Fruit fly (Drosophila melanogaster) whole organism, prepupa: ENCODE data around the gene CG1142.

ENCODE experiments used
- CG10631 ChIP-seq: fragments of 200-800 bp; sonication (Bioruptor generic); optimal IDR thresholded peaks from 2 replicates; lab custom pipeline; 2016; ENCODE audit warnings: missing biosample characterization, missing genetic modification characterization
- CG10669 ChIP-seq: fragments of 200-800 bp; sonication (Bioruptor generic); optimal IDR thresholded peaks from 3 replicates; lab custom pipeline; 2018; ENCODE audit warnings: missing biosample characterization, mild to moderate bottlenecking, missing genetic modification characterization, moderate library complexity
- CG11294 ChIP-seq: fragments of 200-800 bp; sonication (Bioruptor generic); IDR thresholded peaks from 2 replicates; pipeline ENCODE4 v1.3.6; 2022; ENCODE audit warnings: missing biosample characterization, missing genetic modification characterization
- CG11762 ChIP-seq: fragments of 200-800 bp; sonication (Bioruptor generic); optimal IDR thresholded peaks from 3 replicates; lab custom pipeline; 2016; ENCODE audit warnings: missing biosample characterization, missing genetic modification characterization; ENCODE audit not compliant: insufficient read depth
- CG1621 ChIP-seq: fragments of 200-800 bp; sonication (Bioruptor generic); optimal IDR thresholded peaks from 3 replicates; lab custom pipeline; 2018; ENCODE audit warnings: missing biosample characterization, mild to moderate bottlenecking, missing genetic modification characterization
- CG16779 ChIP-seq: fragments of 200-800 bp; sonication (Bioruptor generic); optimal IDR thresholded peaks from 3 replicates; lab custom pipeline; 2017; ENCODE audit warnings: missing biosample characterization, mild to moderate bottlenecking, missing genetic modification characterization
- CG32006 ChIP-seq: fragments of 200-800 bp; sonication (Bioruptor generic); optimal IDR thresholded peaks from 3 replicates; lab custom pipeline; 2017; ENCODE audit warnings: missing biosample characterization, mild to moderate bottlenecking, missing genetic modification characterization
- CG3919 ChIP-seq: fragments of 200-800 bp; sonication (Bioruptor generic); optimal IDR thresholded peaks from 3 replicates; lab custom pipeline; 2016; ENCODE audit warnings: missing biosample characterization, missing genetic modification characterization
- CG6163 ChIP-seq: fragments of 200-800 bp; sonication (Bioruptor generic); IDR thresholded peaks from 3 replicates; pipeline ENCODE4 v1.3.6; 2022; ENCODE audit warnings: missing biosample characterization, missing genetic modification characterization
- CG6276 ChIP-seq: fragments of 200-800 bp; sonication (Bioruptor generic); optimal IDR thresholded peaks from 2 replicates; lab custom pipeline; 2017; ENCODE audit warnings: missing biosample characterization, mild to moderate bottlenecking, missing genetic modification characterization
- CG6792 ChIP-seq: fragments of 200-800 bp; sonication (Bioruptor generic); optimal IDR thresholded peaks from 3 replicates; lab custom pipeline; 2016; ENCODE audit warnings: missing biosample characterization, missing genetic modification characterization
- CG6808 ChIP-seq: fragments of 200-800 bp; sonication (Bioruptor generic); optimal IDR thresholded peaks from 3 replicates; lab custom pipeline; 2017; ENCODE audit warnings: missing biosample characterization, missing genetic modification characterization, mild to moderate bottlenecking, moderate library complexity, missing genetic modification reagents
- CG6854 ChIP-seq: fragments of 200-800 bp; sonication (Bioruptor generic); optimal IDR thresholded peaks from 2 replicates; lab custom pipeline; 2017; ENCODE audit warnings: missing biosample characterization, mild to moderate bottlenecking, missing genetic modification characterization
- CG7368 ChIP-seq: fragments of 200-800 bp; sonication (Bioruptor generic); optimal IDR thresholded peaks from 3 replicates; lab custom pipeline; 2016; ENCODE audit warnings: missing biosample characterization, missing genetic modification characterization
- CG8632 ChIP-seq: fragments of 200-800 bp; sonication (Bioruptor generic); optimal IDR thresholded peaks from 3 replicates; lab custom pipeline; 2016; ENCODE audit warnings: missing biosample characterization, missing genetic modification characterization
- CG9139 ChIP-seq: fragments of 200-800 bp; sonication (Bioruptor generic); optimal IDR thresholded peaks from 3 replicates; lab custom pipeline; 2017; ENCODE audit warnings: missing biosample characterization, mild to moderate bottlenecking, missing genetic modification characterization
- Eip75B ChIP-seq: fragments of 200-800 bp; sonication (Bioruptor generic); optimal IDR thresholded peaks from 3 replicates; lab custom pipeline; 2016; ENCODE audit warnings: missing biosample characterization, missing genetic modification characterization
- Eip78C ChIP-seq: fragments of 200-800 bp; sonication (Bioruptor generic); peaks from one replicate; lab custom pipeline; 2016; ENCODE audit warnings: missing biosample characterization, missing genetic modification characterization
- Eip93F ChIP-seq: fragments of 200-800 bp; sonication (Bioruptor generic); optimal IDR thresholded peaks from 2 replicates; lab custom pipeline; 2016; ENCODE audit warnings: missing biosample characterization, mild to moderate bottlenecking, missing genetic modification characterization
- Ets21C ChIP-seq: fragments of 200-800 bp; sonication (Bioruptor generic); optimal IDR thresholded peaks from 3 replicates; lab custom pipeline; 2016; ENCODE audit warnings: missing biosample characterization, missing genetic modification characterization
- Ets96B ChIP-seq: fragments of 200-800 bp; optimal IDR thresholded peaks from 2 replicates; lab custom pipeline; 2019; ENCODE audit warnings: missing biosample characterization, mild to moderate bottlenecking, missing genetic modification characterization, moderate library complexity
- Gug ChIP-seq: fragments of 200-800 bp; sonication (Bioruptor generic); IDR thresholded peaks from 2 replicates; pipeline ENCODE4 v1.3.6; 2022; ENCODE audit warnings: missing biosample characterization, missing genetic modification characterization
- Hr38 ChIP-seq: sonication (Bioruptor generic); optimal IDR thresholded peaks from 2 replicates; lab custom pipeline; 2016; ENCODE audit warnings: missing biosample characterization, missing genetic modification characterization
- Hr39 ChIP-seq: fragments of 200-800 bp; sonication (Bioruptor generic); optimal IDR thresholded peaks from 2 replicates; lab custom pipeline; 2016; ENCODE audit warnings: missing biosample characterization, missing genetic modification characterization
- Hr4 ChIP-seq: fragments of 200-800 bp; sonication (Bioruptor generic); optimal IDR thresholded peaks from 3 replicates; lab custom pipeline; 2016; ENCODE audit warnings: missing biosample characterization, missing genetic modification characterization
- Smox ChIP-seq: fragments of 200-800 bp; sonication (Bioruptor generic); optimal IDR thresholded peaks from 3 replicates; lab custom pipeline; 2016; ENCODE audit warnings: missing biosample characterization, missing genetic modification characterization
- achi ChIP-seq: fragments of 200-800 bp; sonication (Bioruptor generic); optimal IDR thresholded peaks from 3 replicates; lab custom pipeline; 2016; ENCODE audit warnings: missing biosample characterization, missing genetic modification characterization
- acj6 ChIP-seq: fragments of 200-800 bp; sonication (Bioruptor generic); optimal IDR thresholded peaks from 3 replicates; lab custom pipeline; 2016; ENCODE audit warnings: missing biosample characterization, missing genetic modification characterization
- cyc ChIP-seq: fragments of 200-800 bp; sonication (Bioruptor generic); optimal IDR thresholded peaks from 3 replicates; lab custom pipeline; 2016; ENCODE audit warnings: missing biosample characterization, missing genetic modification characterization
- dac ChIP-seq: fragments of 200-800 bp; sonication (Bioruptor generic); optimal IDR thresholded peaks from 2 replicates; lab custom pipeline; 2017; ENCODE audit warnings: missing biosample characterization, mild to moderate bottlenecking, missing genetic modification characterization
- dsx ChIP-seq: fragments of 200-800 bp; optimal IDR thresholded peaks from 3 replicates; lab custom pipeline; 2019; ENCODE audit warnings: missing biosample characterization, mild to moderate bottlenecking, missing genetic modification characterization, moderate library complexity; ENCODE audit not compliant: poor library complexity, severe bottlenecking
- eg ChIP-seq: fragments of 200-800 bp; sonication (Bioruptor generic); IDR thresholded peaks from 3 replicates; pipeline ENCODE4 v1.3.6; 2022; ENCODE audit warnings: missing biosample characterization, missing genetic modification characterization
- esn ChIP-seq: fragments of 200-800 bp; sonication (Bioruptor generic); optimal IDR thresholded peaks from 2 replicates; lab custom pipeline; 2016; ENCODE audit warnings: missing biosample characterization, mild to moderate bottlenecking, missing genetic modification characterization, moderate library complexity
- fd59A ChIP-seq: fragments of 200-800 bp; sonication (Bioruptor generic); optimal IDR thresholded peaks from 2 replicates; lab custom pipeline; 2017; ENCODE audit warnings: missing biosample characterization, mild to moderate bottlenecking, missing genetic modification characterization, missing genetic modification reagents
- fkh ChIP-seq: fragments of 200-800 bp; sonication (Bioruptor generic); optimal IDR thresholded peaks from 3 replicates; lab custom pipeline; 2017; ENCODE audit warnings: missing biosample characterization, mild to moderate bottlenecking, missing genetic modification characterization, moderate library complexity
- lz ChIP-seq: fragments of 200-800 bp; sonication (Bioruptor generic); optimal IDR thresholded peaks from 3 replicates; lab custom pipeline; 2016; ENCODE audit warnings: missing biosample characterization, missing genetic modification characterization
- net ChIP-seq: fragments of 200-800 bp; sonication (Bioruptor generic); optimal IDR thresholded peaks from 3 replicates; lab custom pipeline; 2016; ENCODE audit warnings: missing biosample characterization, missing genetic modification characterization
- salr ChIP-seq, 2 experiments: fragments of 200-800 bp; sonication (Bioruptor generic); optimal IDR thresholded peaks; 3 replicates each; lab custom pipeline; 2016 to 2018; ENCODE audit warnings: missing biosample characterization in 2 of 2, missing genetic modification characterization in 2 of 2, mild to moderate bottlenecking in 1 of 2
- spab ChIP-seq: fragments of 200-800 bp; sonication (Bioruptor generic); optimal IDR thresholded peaks from 2 replicates; lab custom pipeline; 2017; ENCODE audit warnings: missing biosample characterization, mild to moderate bottlenecking, missing genetic modification characterization, missing genetic modification reagents
- ss ChIP-seq, 2 experiments: fragments of 200-800 bp; sonication (Bioruptor generic); optimal IDR thresholded peaks; 2 replicates in 1 of 2; 3 replicates in 1 of 2; lab custom pipeline; 2017 to 2018; ENCODE audit warnings: mild to moderate bottlenecking in 2 of 2, missing biosample characterization in 2 of 2, missing genetic modification characterization in 2 of 2, moderate library complexity in 1 of 2
- svp ChIP-seq: fragments of 200-800 bp; sonication (Bioruptor generic); peaks from one replicate; lab custom pipeline; 2016; ENCODE audit warnings: missing biosample characterization, missing genetic modification characterization
- vri ChIP-seq: fragments of 200-800 bp; sonication (Bioruptor generic); optimal IDR thresholded peaks from 3 replicates; lab custom pipeline; 2016; ENCODE audit warnings: missing biosample characterization, mild to moderate bottlenecking, missing genetic modification characterization

Gene CG1142

DNA sequence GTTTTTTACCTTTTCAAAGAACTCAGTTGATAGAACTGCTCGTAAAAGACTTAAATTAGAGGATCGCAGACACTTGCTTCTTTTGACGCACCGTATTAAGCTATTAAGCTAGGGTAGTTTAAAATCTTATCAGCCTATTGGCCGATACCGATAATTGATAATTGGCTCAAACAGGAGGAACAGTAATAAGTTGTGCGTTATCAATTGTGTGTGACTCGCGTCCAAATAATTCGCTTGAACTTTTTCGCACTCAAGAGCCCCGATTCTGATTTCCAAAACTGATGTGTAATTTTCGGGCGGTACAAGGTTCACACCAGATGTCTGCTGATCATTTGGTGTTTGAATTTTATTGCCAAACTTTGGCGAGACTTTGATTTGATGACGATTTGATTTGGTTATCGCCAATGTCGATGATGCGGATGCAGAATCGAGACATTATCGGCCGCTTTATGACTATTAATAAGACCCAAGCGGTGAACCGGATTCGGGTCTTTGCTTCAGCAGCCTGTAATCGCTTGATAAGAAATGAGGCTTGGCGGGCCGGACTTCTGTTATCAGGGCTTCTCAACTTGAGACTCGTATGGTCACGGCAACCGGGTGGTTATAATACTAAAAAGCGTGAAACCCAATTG, 40.8 kb upstream of the CG1142 start:
- no peak for TF ChIP-seq Eip93F
- TF ChIP-seq svp: peak; percentile 99
- TF ChIP-seq, all 60 proteins: peak for 1

DNA sequence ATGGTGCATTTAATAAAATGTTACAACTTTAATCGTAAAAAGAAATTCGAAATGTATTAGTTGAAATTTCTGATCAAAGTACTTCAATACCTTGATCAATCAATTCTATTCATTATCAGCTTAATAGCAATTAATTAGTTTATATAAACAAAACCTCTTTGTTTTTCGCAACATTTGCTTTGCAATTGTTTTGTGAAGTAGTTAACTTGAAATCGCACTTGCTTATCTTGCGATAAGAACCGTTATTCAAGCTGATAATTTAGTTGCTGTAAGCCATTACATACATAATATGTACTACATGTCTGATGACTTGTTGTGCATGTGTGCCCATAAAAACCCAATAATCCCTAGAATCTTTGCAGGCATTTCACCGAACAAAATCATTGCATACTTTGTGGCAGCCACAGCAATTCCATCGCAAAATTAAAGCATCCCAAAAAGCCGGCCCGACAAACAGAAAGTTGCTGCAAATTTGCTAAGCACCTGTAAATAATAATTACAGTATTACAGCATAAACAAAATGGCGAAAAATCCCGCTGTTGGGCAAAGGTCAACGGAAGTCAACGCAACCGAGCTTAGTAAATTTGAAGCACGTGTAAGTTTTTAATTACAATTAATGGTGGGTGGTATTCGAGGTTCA, 34.7 kb upstream of the CG1142 start:
- TF ChIP-seq eg (GFP tag; lab: Robert Waterston, UW): no peak
- TF ChIP-seq CG1621: no peak
- no peak for TF ChIP-seq achi
- no peak for TF ChIP-seq lz (GFP tag; lab: Kevin White, UChicago)
- TF ChIP-seq vri (GFP tag; lab: Kevin White, UChicago): peak; percentile 69
- TF ChIP-seq svp: peak; percentile 83
- TF ChIP-seq fkh (GFP tag; lab: Kevin White, UChicago): peak; percentile 5
- no peak for TF ChIP-seq CG7368 (GFP tag; lab: Kevin White, UChicago)
- TF ChIP-seq acj6: no peak
- TF ChIP-seq Hr39 (GFP tag; lab: Kevin White, UChicago): no peak
- TF ChIP-seq Eip78C (GFP tag; lab: Kevin White, UChicago): peak; percentile 67
- no peak for TF ChIP-seq ss (GFP tag; optimal IDR thresholded peaks at IDR 0.05; lab: Kevin White, UChicago)
- no peak for TF ChIP-seq salr (GFP tag; optimal IDR thresholded peaks at IDR 0.05; lab: Kevin White, UChicago)
- no peak for TF ChIP-seq CG6792
- TF ChIP-seq Ets96B (tag; lab: Kevin White, UChicago): no peak
- TF ChIP-seq Smox (GFP tag; lab: Kevin White, UChicago): no peak

DNA sequence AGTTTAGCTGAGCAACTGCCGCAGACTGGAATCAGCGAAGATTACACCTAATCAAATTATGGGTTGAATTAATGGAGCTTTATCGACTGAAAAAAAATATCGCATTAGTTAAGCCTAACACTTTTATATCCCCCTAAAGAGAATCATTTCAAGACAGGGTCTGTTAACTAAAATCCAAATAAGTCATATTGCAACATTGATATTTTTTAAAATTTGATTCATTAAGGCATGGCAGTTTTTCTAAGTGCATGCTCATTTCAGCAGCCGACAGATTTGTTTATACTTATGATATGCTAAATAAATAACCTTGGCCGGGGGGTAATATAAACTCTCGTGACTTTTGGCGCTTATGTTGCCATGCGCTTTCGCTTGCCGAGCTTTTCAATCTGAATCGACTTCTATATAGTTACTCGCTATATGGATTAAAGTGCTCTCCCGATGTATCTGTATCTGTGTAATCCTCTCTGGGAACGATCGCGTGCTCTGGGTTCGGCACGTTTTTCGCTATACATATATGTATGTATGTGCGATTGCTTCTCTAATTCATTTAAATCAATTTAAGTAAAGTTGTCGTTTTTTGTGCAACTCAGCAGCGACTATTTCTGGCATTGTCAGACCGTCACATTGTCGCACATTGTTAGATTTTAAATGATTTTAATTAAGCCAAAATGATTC, 32.9 kb upstream of the CG1142 start:
- TF ChIP-seq CG6163 (0 out of 3 replicates have a peak, but pooled peaks have one; percentile 53), CG11294 (GFP tag; lab: Robert Waterston, UW) (peak; percentile 44; the same call in 1 of the 2 replicates), fd59A (GFP tag; lab: Kevin White, UChicago) (no peak), CG11762 (no peak), fkh (GFP tag; lab: Kevin White, UChicago) (peak; percentile 86), cyc (GFP tag; lab: Kevin White, UChicago) (peak; percentile 15), CG32006 (GFP tag; lab: Kevin White, UChicago) (peak; percentile 60), esn (GFP tag; lab: Kevin White, UChicago) (peak; percentile 15), lz (GFP tag; lab: Kevin White, UChicago) (peak; percentile 13), CG6854 (GFP tag; lab: Kevin White, UChicago) (no peak), CG9139 (no peak), CG7368 (GFP tag; lab: Kevin White, UChicago) (no peak), spab (GFP tag; lab: Kevin White, UChicago) (no peak), CG6276 (GFP tag; lab: Kevin White, UChicago) (peak; percentile 18), Eip78C (GFP tag; lab: Kevin White, UChicago) (peak; percentile 73), dac (GFP tag; lab: Kevin White, UChicago) (no peak), Gug (GFP tag; lab: Robert Waterston, UW) (0 out of 2 replicates have a peak, but pooled peaks have one; percentile 16), Eip75B (GFP tag; lab: Kevin White, UChicago) (no peak), Ets96B (tag; lab: Kevin White, UChicago) (no peak), achi (no peak), Hr4 (peak; percentile 64), vri (GFP tag; lab: Kevin White, UChicago) (peak; percentile 26), CG16779 (no peak), CG3919 (GFP tag; lab: Kevin White, UChicago) (peak; percentile 26), dsx (no peak), Hr38 (GFP tag; lab: Kevin White, UChicago) (no peak), acj6 (peak; percentile 37), CG10631 (GFP tag; lab: Kevin White, UChicago) (no peak), CG8632 (GFP tag; lab: Kevin White, UChicago) (no peak), eg (GFP tag; lab: Robert Waterston, UW) (no peak; the same call in 2 of the 3 replicates), ss (GFP tag; optimal IDR thresholded peaks at IDR 0.05; lab: Kevin White, UChicago) (no peak), salr (GFP tag; optimal IDR thresholded peaks at IDR 0.05; lab: Kevin White, UChicago) (no peak), Ets21C (GFP tag; lab: Kevin White, UChicago) (no peak), CG10669 (GFP tag; lab: Kevin White, UChicago) (no peak), CG6808 (GFP tag; lab: Kevin White, UChicago) (no peak), net (GFP tag; lab: Kevin White, UChicago) (no peak), CG1621 (no peak), Eip93F (no peak)
